Worm (Caenorhabditis elegans) whole organism, young adult: Measurements from ENCODE around the gene C40A11.7.

Experiments used
- F22D6.2 ChIP-seq: sonication (generic microtip); optimal IDR thresholded peaks from 2 replicates; lab custom pipeline; 2016; ENCODE audit warnings: mild to moderate bottlenecking, missing genetic modification characterization, missing compliant biosample characterization
- F49E8.2 ChIP-seq: sonication (generic microtip); optimal IDR thresholded peaks from 3 replicates; lab custom pipeline; 2017; ENCODE audit warnings: missing genetic modification characterization, mild to moderate bottlenecking, missing compliant biosample characterization, antibody characterized with exemption, moderate library complexity; ENCODE audit not compliant: insufficient read depth
- attf-5 ChIP-seq: fragments of 200-800 bp; sonication (Bioruptor generic); optimal IDR thresholded peaks from 2 replicates; lab custom pipeline; 2018; ENCODE audit warnings: mild to moderate bottlenecking, missing genetic modification characterization, missing compliant biosample characterization
- hlh-12 ChIP-seq: sonication (generic microtip); optimal IDR thresholded peaks from 2 replicates; lab custom pipeline; 2016; ENCODE audit warnings: missing genetic modification characterization, missing compliant biosample characterization
- madf-10 ChIP-seq: sonication (generic microtip); optimal IDR thresholded peaks from 2 replicates; lab custom pipeline; 2016; ENCODE audit warnings: mild to moderate bottlenecking, missing genetic modification characterization, missing compliant biosample characterization
- madf-3 ChIP-seq: fragments of 200-800 bp; sonication (Bioruptor generic); IDR thresholded peaks from 2 replicates; pipeline ENCODE4 v1.3.6; 2022; ENCODE audit warnings: missing genetic modification reagents, missing genetic modification characterization, missing compliant biosample characterization
- nfya-1 ChIP-seq: sonication (generic microtip); optimal IDR thresholded peaks from 2 replicates; lab custom pipeline; 2017; ENCODE audit warnings: antibody characterized with exemption, missing compliant biosample characterization, missing genetic modification characterization, borderline replicate concordance; ENCODE audit not compliant: insufficient read depth
- snpc-4 ChIP-seq, 5 experiments: fragments of 150-350 bp in 1 of 5; sonication (generic microtip) in 4 of 5; optimal IDR thresholded peaks; 2 replicates each; lab custom pipeline; 2014 to 2018; ENCODE audit warnings: missing genetic modification characterization in 5 of 5, missing biosample characterization in 3 of 5, antibody characterized with exemption in 2 of 5, mild to moderate bottlenecking in 2 of 5, missing compliant biosample characterization in 2 of 5, missing genotype in 2 of 5, moderate library complexity in 2 of 5, missing genetic modification reagents in 1 of 5
- ztf-18 ChIP-seq: sonication (generic microtip); optimal IDR thresholded peaks from 2 replicates; lab custom pipeline; 2016; ENCODE audit warnings: missing genotype, mild to moderate bottlenecking, missing genetic modification characterization, missing compliant biosample characterization

- no peak for TF ChIP-seq madf-3
- no peak for TF ChIP-seq nfya-1 (tag; lab: Kevin White, UChicago)
- no peak for TF ChIP-seq attf-5 (GFP tag; lab: Kevin White, UChicago)
- no peak for TF ChIP-seq F22D6.2
- TF ChIP-seq F49E8.2 (tag; lab: Kevin White, UChicago), result no peak
- TF ChIP-seq snpc-4 (GFP tag; optimal IDR thresholded peaks at IDR 0.05; lab: Kevin White, UChicago), result no peak
- no peak for TF ChIP-seq snpc-4 (tag; optimal IDR thresholded peaks at IDR 0.05; lab: Kevin White, UChicago)
- no peak for TF ChIP-seq ztf-18 (tag; lab: Kevin White, UChicago)
- TF ChIP-seq madf-10 (tag; lab: Kevin White, UChicago), result no peak
- TF ChIP-seq hlh-12 (tag; lab: Kevin White, UChicago), result no peak
Observed at ce11 chrII:2177735-2178134, 27.4 kb upstream of the C40A11.7 start.
